Worm (Caenorhabditis elegans) whole organism, L1 larva: ENCODE results near the gene fipr-19.

ENCODE experiments used
- efl-1 ChIP-seq, 4 experiments: fragments of 150-350 bp; optimal IDR thresholded peaks in 3 of 4; peaks in 1 of 4; 1 replicate in 1 of 4; 2 replicates in 3 of 4; lab custom pipeline; 2014; ENCODE audit warnings: missing biosample characterization in 2 of 4, missing genetic modification characterization in 2 of 4, missing genetic modification reagents in 2 of 4
- hlh-17 ChIP-seq: fragments of 200-800 bp; sonication (Bioruptor generic); optimal IDR thresholded peaks from 2 replicates; lab custom pipeline; 2018; ENCODE audit warnings: missing genetic modification characterization, mild to moderate bottlenecking, missing compliant biosample characterization, moderate library complexity, borderline replicate concordance
- ztf-4 ChIP-seq: fragments of 150-350 bp; optimal IDR thresholded peaks from 2 replicates; lab custom pipeline; 2014; ENCODE audit warnings: missing biosample characterization, missing genetic modification characterization

DNA sequence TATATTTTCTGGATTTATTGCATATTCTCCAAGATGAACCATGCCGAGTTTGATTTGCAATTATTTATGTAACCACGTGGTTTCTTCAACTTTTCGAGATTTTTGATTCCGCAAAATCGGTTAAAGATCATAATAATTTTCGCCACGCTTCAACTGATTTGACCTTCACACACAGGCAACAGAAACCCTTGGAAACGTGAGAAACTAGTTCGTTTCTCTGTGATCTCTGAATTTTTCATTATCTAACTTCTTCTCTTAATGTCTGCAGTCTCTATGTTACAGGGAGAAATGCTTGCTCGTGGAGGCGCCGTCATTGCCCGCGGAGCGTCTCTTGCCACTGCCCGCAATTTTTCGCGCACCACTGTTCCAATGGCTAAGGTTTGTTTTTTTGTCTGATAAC lies 6.6 kb upstream of the fipr-19 start, which contains the start of gene fum-1:
- TF ChIP-seq ztf-4 (tag; lab: Kevin White, UChicago) = no peak
- no peak for TF ChIP-seq hlh-17
- TF ChIP-seq efl-1 (optimal IDR thresholded peaks at IDR 0.05; lab: Kevin White, UChicago) = peak; percentile 61 to 69
- peak; percentile 48 to 80 for TF ChIP-seq efl-1 (GFP tag; optimal IDR thresholded peaks at IDR 0.05 in 1 of 2; lab: Kevin White, UChicago)
